Worm (Caenorhabditis elegans) whole organism, late embryonic: Measurements from ENCODE around the gene glb-25.

Experiments
- ets-4 ChIP-seq: sonication (generic microtip); optimal IDR thresholded peaks from 2 replicates; lab custom pipeline; 2016; ENCODE audit warnings: missing genetic modification characterization, missing compliant biosample characterization
- fkh-10 ChIP-seq: fragments of 150-350 bp; optimal IDR thresholded peaks from 2 replicates; lab custom pipeline; 2014; ENCODE audit warnings: missing biosample characterization, missing genetic modification reagents, missing genetic modification characterization

DNA sequence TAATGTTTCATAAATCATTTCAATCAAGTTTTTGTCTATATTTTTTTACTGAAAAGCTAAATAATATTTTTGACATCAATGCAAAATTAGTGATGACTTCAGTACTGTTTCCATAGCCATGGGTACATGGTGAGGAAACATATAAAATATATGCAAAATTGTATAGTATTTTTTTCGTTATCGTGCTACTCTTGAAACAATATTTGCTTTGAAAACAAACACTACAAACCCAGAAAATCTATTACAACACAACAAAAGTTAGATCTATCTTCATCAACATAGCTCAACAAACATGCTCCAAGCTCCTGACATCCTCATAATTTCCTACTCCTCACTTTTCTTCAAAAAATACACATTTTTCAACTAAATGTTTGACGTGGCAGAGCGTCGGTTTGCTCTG is 29.5 kb upstream of the glb-25 start, which contains the start of gene srp-3:
- TF ChIP-seq fkh-10 (GFP tag; lab: Kevin White, UChicago) (no peak), ets-4 (tag; lab: Kevin White, UChicago) (no peak)
